Worm (Caenorhabditis elegans) whole organism, L3 larva: ENCODE data around the gene sre-34.

Experiments
- R02D3.7 ChIP-seq: fragments of 150-350 bp; optimal IDR thresholded peaks from 2 replicates; lab custom pipeline; 2014; ENCODE audit warnings: missing biosample characterization, missing genetic modification characterization
- daf-12 ChIP-seq: fragments of 150-350 bp; optimal IDR thresholded peaks from 2 replicates; lab custom pipeline; 2014; ENCODE audit warnings: missing biosample characterization, missing genetic modification reagents, missing genetic modification characterization
- elt-1 ChIP-seq: fragments of 150-350 bp; optimal IDR thresholded peaks from 2 replicates; lab custom pipeline; 2014; ENCODE audit warnings: missing biosample characterization, missing genetic modification characterization
- fkh-10 ChIP-seq: sonication (generic microtip); optimal IDR thresholded peaks from 2 replicates; lab custom pipeline; 2017; ENCODE audit warnings: missing biosample characterization, missing genetic modification reagents, missing genetic modification characterization
- lsy-12 ChIP-seq: sonication (generic microtip); optimal IDR thresholded peaks from 2 replicates; lab custom pipeline; 2016; ENCODE audit warnings: mild to moderate bottlenecking, missing genetic modification characterization, missing compliant biosample characterization
- mdl-1 ChIP-seq: fragments of 150-350 bp; optimal IDR thresholded peaks from 2 replicates; lab custom pipeline; 2014; ENCODE audit warnings: missing biosample characterization, missing genetic modification characterization
- nhr-11 ChIP-seq: fragments of 150-350 bp; optimal IDR thresholded peaks from 2 replicates; lab custom pipeline; 2014; ENCODE audit warnings: missing biosample characterization, missing genetic modification characterization
- nhr-12 ChIP-seq: fragments of 150-350 bp; optimal IDR thresholded peaks from 2 replicates; lab custom pipeline; 2014; ENCODE audit warnings: missing biosample characterization, missing genetic modification characterization
- nhr-23 ChIP-seq: fragments of 150-350 bp; optimal IDR thresholded peaks from 2 replicates; lab custom pipeline; 2014; ENCODE audit warnings: missing biosample characterization, missing genetic modification reagents, missing genetic modification characterization
- nhr-237 ChIP-seq: fragments of 150-350 bp; optimal IDR thresholded peaks from 2 replicates; lab custom pipeline; 2014; ENCODE audit warnings: missing biosample characterization, missing genetic modification characterization
- pqm-1 ChIP-seq: fragments of 150-350 bp; optimal IDR thresholded peaks from 2 replicates; lab custom pipeline; 2017; ENCODE audit warnings: missing biosample characterization, missing genetic modification characterization, inconsistent platforms
- sea-2 ChIP-seq: fragments of 150-350 bp; sonication (generic microtip); optimal IDR thresholded peaks from 4 replicates; lab custom pipeline; 2014; ENCODE audit warnings: missing biosample characterization, missing genetic modification reagents, missing genetic modification characterization
- unc-62 ChIP-seq: fragments of 150-350 bp; sonication (generic microtip); optimal IDR thresholded peaks from 4 replicates; lab custom pipeline; 2014; ENCODE audit warnings: missing biosample characterization, missing genetic modification reagents, missing genetic modification characterization

DNA sequence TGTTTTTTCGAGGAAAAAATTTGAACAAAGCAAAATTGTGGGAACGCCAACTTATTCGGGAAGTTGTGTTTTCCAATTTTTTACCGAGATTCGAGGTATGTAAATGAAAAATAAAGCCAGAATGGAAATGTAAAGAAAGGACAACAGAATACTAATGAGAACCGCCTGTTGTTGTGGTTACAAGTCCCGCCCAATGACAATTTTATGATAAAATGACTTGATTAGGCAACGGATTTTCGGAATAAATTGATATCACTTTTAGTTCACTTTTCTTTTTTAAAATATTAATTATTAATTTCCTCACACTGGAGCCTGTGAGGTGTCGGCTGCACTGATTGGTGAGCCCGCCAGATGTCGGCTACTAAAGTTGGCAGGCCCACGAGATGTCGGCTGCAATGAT, 17.6 kb upstream of the sre-34 start, which contains the start of gene dct-12:
- TF ChIP-seq nhr-11 (tag; lab: Kevin White, UChicago) = no peak
- TF ChIP-seq nhr-12 (tag; lab: Kevin White, UChicago) = no peak
- no peak for TF ChIP-seq daf-12 (tag; lab: Kevin White, UChicago)
- no peak for TF ChIP-seq fkh-10 (GFP tag; lab: Kevin White, UChicago)
- TF ChIP-seq nhr-23 (tag; lab: Kevin White, UChicago) = no peak
- no peak for TF ChIP-seq unc-62 (GFP tag; lab: Kevin White, UChicago)
- TF ChIP-seq sea-2 (GFP tag; lab: Kevin White, UChicago) = no peak
- TF ChIP-seq elt-1 (tag; lab: Kevin White, UChicago) = no peak
- no peak for TF ChIP-seq nhr-237 (tag; lab: Kevin White, UChicago)
- no peak for TF ChIP-seq lsy-12 (tag; lab: Kevin White, UChicago)
- no peak for TF ChIP-seq mdl-1 (tag; lab: Kevin White, UChicago)
- TF ChIP-seq R02D3.7 (tag; lab: Kevin White, UChicago) = no peak
- no peak for TF ChIP-seq pqm-1 (tag; lab: Kevin White, UChicago)
